Fruit fly (Drosophila melanogaster) whole organism, prepupa: ENCODE measurements around the gene CG13930.
A peak's percentile ranks its signal among the peaks of the same experiment; 100 is the strongest.

ENCODE experiments used
- CG10669 ChIP-seq: fragments of 200-800 bp; sonication (Bioruptor generic); optimal IDR thresholded peaks from 3 replicates; lab custom pipeline; 2018; ENCODE audit warnings: missing biosample characterization, mild to moderate bottlenecking, missing genetic modification characterization, moderate library complexity
- CG11294 ChIP-seq: fragments of 200-800 bp; sonication (Bioruptor generic); IDR thresholded peaks from 2 replicates; pipeline ENCODE4 v1.3.6; 2022; ENCODE audit warnings: missing biosample characterization, missing genetic modification characterization
- CG11762 ChIP-seq: fragments of 200-800 bp; sonication (Bioruptor generic); optimal IDR thresholded peaks from 3 replicates; lab custom pipeline; 2016; ENCODE audit warnings: missing biosample characterization, missing genetic modification characterization; ENCODE audit not compliant: insufficient read depth
- CG16779 ChIP-seq: fragments of 200-800 bp; sonication (Bioruptor generic); optimal IDR thresholded peaks from 3 replicates; lab custom pipeline; 2017; ENCODE audit warnings: missing biosample characterization, mild to moderate bottlenecking, missing genetic modification characterization
- CG32006 ChIP-seq: fragments of 200-800 bp; sonication (Bioruptor generic); optimal IDR thresholded peaks from 3 replicates; lab custom pipeline; 2017; ENCODE audit warnings: missing biosample characterization, mild to moderate bottlenecking, missing genetic modification characterization
- CG34406 ChIP-seq: fragments of 200-800 bp; sonication (Bioruptor generic); optimal IDR thresholded peaks from 3 replicates; lab custom pipeline; 2016; ENCODE audit warnings: missing biosample characterization, missing genetic modification characterization
- CG3919 ChIP-seq: fragments of 200-800 bp; sonication (Bioruptor generic); optimal IDR thresholded peaks from 3 replicates; lab custom pipeline; 2016; ENCODE audit warnings: missing biosample characterization, missing genetic modification characterization
- CG6792 ChIP-seq: fragments of 200-800 bp; sonication (Bioruptor generic); optimal IDR thresholded peaks from 3 replicates; lab custom pipeline; 2016; ENCODE audit warnings: missing biosample characterization, missing genetic modification characterization
- CG6808 ChIP-seq: fragments of 200-800 bp; sonication (Bioruptor generic); optimal IDR thresholded peaks from 3 replicates; lab custom pipeline; 2017; ENCODE audit warnings: missing biosample characterization, missing genetic modification characterization, mild to moderate bottlenecking, moderate library complexity, missing genetic modification reagents
- CG7368 ChIP-seq: fragments of 200-800 bp; sonication (Bioruptor generic); optimal IDR thresholded peaks from 3 replicates; lab custom pipeline; 2016; ENCODE audit warnings: missing biosample characterization, missing genetic modification characterization
- CG8632 ChIP-seq: fragments of 200-800 bp; sonication (Bioruptor generic); optimal IDR thresholded peaks from 3 replicates; lab custom pipeline; 2016; ENCODE audit warnings: missing biosample characterization, missing genetic modification characterization
- CG9139 ChIP-seq: fragments of 200-800 bp; sonication (Bioruptor generic); optimal IDR thresholded peaks from 3 replicates; lab custom pipeline; 2017; ENCODE audit warnings: missing biosample characterization, mild to moderate bottlenecking, missing genetic modification characterization
- Eip75B ChIP-seq: fragments of 200-800 bp; sonication (Bioruptor generic); optimal IDR thresholded peaks from 3 replicates; lab custom pipeline; 2016; ENCODE audit warnings: missing biosample characterization, missing genetic modification characterization
- Ets21C ChIP-seq: fragments of 200-800 bp; sonication (Bioruptor generic); optimal IDR thresholded peaks from 3 replicates; lab custom pipeline; 2016; ENCODE audit warnings: missing biosample characterization, missing genetic modification characterization
- Ets96B ChIP-seq: fragments of 200-800 bp; optimal IDR thresholded peaks from 2 replicates; lab custom pipeline; 2019; ENCODE audit warnings: missing biosample characterization, mild to moderate bottlenecking, missing genetic modification characterization, moderate library complexity
- Gug ChIP-seq: fragments of 200-800 bp; sonication (Bioruptor generic); IDR thresholded peaks from 2 replicates; pipeline ENCODE4 v1.3.6; 2022; ENCODE audit warnings: missing biosample characterization, missing genetic modification characterization
- Hr38 ChIP-seq: sonication (Bioruptor generic); optimal IDR thresholded peaks from 2 replicates; lab custom pipeline; 2016; ENCODE audit warnings: missing biosample characterization, missing genetic modification characterization
- Hr4 ChIP-seq: fragments of 200-800 bp; sonication (Bioruptor generic); optimal IDR thresholded peaks from 3 replicates; lab custom pipeline; 2016; ENCODE audit warnings: missing biosample characterization, missing genetic modification characterization
- Lpt ChIP-seq: fragments of 200-800 bp; sonication (Bioruptor generic); optimal IDR thresholded peaks from 3 replicates; lab custom pipeline; 2016; ENCODE audit warnings: missing biosample characterization, missing genetic modification characterization
- Met ChIP-seq: fragments of 200-800 bp; sonication (Bioruptor generic); optimal IDR thresholded peaks from 3 replicates; lab custom pipeline; 2016; ENCODE audit warnings: missing biosample characterization, missing genetic modification characterization
- Smox ChIP-seq: fragments of 200-800 bp; sonication (Bioruptor generic); optimal IDR thresholded peaks from 3 replicates; lab custom pipeline; 2016; ENCODE audit warnings: missing biosample characterization, missing genetic modification characterization
- Sox102F ChIP-seq: fragments of 200-800 bp; sonication (Bioruptor generic); optimal IDR thresholded peaks from 2 replicates; lab custom pipeline; 2016; ENCODE audit warnings: missing biosample characterization, mild to moderate bottlenecking, missing genetic modification characterization
- achi ChIP-seq: fragments of 200-800 bp; sonication (Bioruptor generic); optimal IDR thresholded peaks from 3 replicates; lab custom pipeline; 2016; ENCODE audit warnings: missing biosample characterization, missing genetic modification characterization
- acj6 ChIP-seq: fragments of 200-800 bp; sonication (Bioruptor generic); optimal IDR thresholded peaks from 3 replicates; lab custom pipeline; 2016; ENCODE audit warnings: missing biosample characterization, missing genetic modification characterization
- cyc ChIP-seq: fragments of 200-800 bp; sonication (Bioruptor generic); optimal IDR thresholded peaks from 3 replicates; lab custom pipeline; 2016; ENCODE audit warnings: missing biosample characterization, missing genetic modification characterization
- dac ChIP-seq: fragments of 200-800 bp; sonication (Bioruptor generic); optimal IDR thresholded peaks from 2 replicates; lab custom pipeline; 2017; ENCODE audit warnings: missing biosample characterization, mild to moderate bottlenecking, missing genetic modification characterization
- dsx ChIP-seq: fragments of 200-800 bp; optimal IDR thresholded peaks from 3 replicates; lab custom pipeline; 2019; ENCODE audit warnings: missing biosample characterization, mild to moderate bottlenecking, missing genetic modification characterization, moderate library complexity; ENCODE audit not compliant: poor library complexity, severe bottlenecking
- eg ChIP-seq: fragments of 200-800 bp; sonication (Bioruptor generic); IDR thresholded peaks from 3 replicates; pipeline ENCODE4 v1.3.6; 2022; ENCODE audit warnings: missing biosample characterization, missing genetic modification characterization
- esn ChIP-seq: fragments of 200-800 bp; sonication (Bioruptor generic); optimal IDR thresholded peaks from 2 replicates; lab custom pipeline; 2016; ENCODE audit warnings: missing biosample characterization, mild to moderate bottlenecking, missing genetic modification characterization, moderate library complexity
- fd59A ChIP-seq: fragments of 200-800 bp; sonication (Bioruptor generic); optimal IDR thresholded peaks from 2 replicates; lab custom pipeline; 2017; ENCODE audit warnings: missing biosample characterization, mild to moderate bottlenecking, missing genetic modification characterization, missing genetic modification reagents
- fkh ChIP-seq: fragments of 200-800 bp; sonication (Bioruptor generic); optimal IDR thresholded peaks from 3 replicates; lab custom pipeline; 2017; ENCODE audit warnings: missing biosample characterization, mild to moderate bottlenecking, missing genetic modification characterization, moderate library complexity
- lz ChIP-seq: fragments of 200-800 bp; sonication (Bioruptor generic); optimal IDR thresholded peaks from 3 replicates; lab custom pipeline; 2016; ENCODE audit warnings: missing biosample characterization, missing genetic modification characterization
- pdm3 ChIP-seq: fragments of 200-800 bp; sonication (Bioruptor generic); optimal IDR thresholded peaks from 3 replicates; lab custom pipeline; 2016; ENCODE audit warnings: missing biosample characterization, missing genetic modification characterization
- salr ChIP-seq, 2 experiments: fragments of 200-800 bp; sonication (Bioruptor generic); optimal IDR thresholded peaks; 3 replicates each; lab custom pipeline; 2016 to 2018; ENCODE audit warnings: missing biosample characterization in 2 of 2, missing genetic modification characterization in 2 of 2, mild to moderate bottlenecking in 1 of 2
- ss ChIP-seq, 2 experiments: fragments of 200-800 bp; sonication (Bioruptor generic); optimal IDR thresholded peaks; 2 replicates in 1 of 2; 3 replicates in 1 of 2; lab custom pipeline; 2017 to 2018; ENCODE audit warnings: mild to moderate bottlenecking in 2 of 2, missing biosample characterization in 2 of 2, missing genetic modification characterization in 2 of 2, moderate library complexity in 1 of 2
- vri ChIP-seq: fragments of 200-800 bp; sonication (Bioruptor generic); optimal IDR thresholded peaks from 3 replicates; lab custom pipeline; 2016; ENCODE audit warnings: missing biosample characterization, mild to moderate bottlenecking, missing genetic modification characterization

CG13930 gene

DNA sequence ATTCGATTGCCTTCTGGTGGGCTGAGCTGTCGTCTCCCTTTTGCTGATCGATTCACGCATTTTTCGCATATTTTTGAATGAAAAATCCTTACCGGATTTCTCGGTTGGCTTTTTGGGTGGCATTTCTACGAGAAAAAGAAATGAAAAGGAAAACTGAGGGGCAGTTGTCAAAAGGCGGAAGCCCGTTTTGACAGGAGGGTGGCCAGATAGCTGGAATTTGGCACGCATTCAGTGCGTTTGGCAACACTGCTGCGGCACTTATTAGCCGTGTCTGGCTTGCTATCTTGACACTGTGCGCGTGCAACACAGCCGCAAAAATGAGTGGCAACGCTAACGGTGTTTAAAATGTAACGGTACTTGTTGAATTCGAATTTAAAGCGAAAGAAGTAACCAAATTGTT, 4.0 kb downstream of the CG13930 start, which contains the start of gene RpL23A (continued):
- peak; percentile 57 for TF ChIP-seq CG11762 (GFP tag; lab: Kevin White, UChicago)
- TF ChIP-seq CG6808 (GFP tag; lab: Kevin White, UChicago): no peak
- peak; percentile 85 for TF ChIP-seq CG7368 (GFP tag; lab: Kevin White, UChicago)
- TF ChIP-seq Ets21C: peak; percentile 74
- peak; percentile 77 for TF ChIP-seq CG9139 (GFP tag; lab: Kevin White, UChicago)
- TF ChIP-seq Lpt: no peak
- peak; percentile 94 for TF ChIP-seq cyc
- peak; percentile 62 for TF ChIP-seq dac

dm6 chr3L:1667423-1667822, 5.1 kb downstream of the CG13930 start:
- TF ChIP-seq ss (GFP tag; optimal IDR thresholded peaks at IDR 0.05; lab: Kevin White, UChicago): no peak
- TF ChIP-seq pdm3 (GFP tag; lab: Kevin White, UChicago): no peak
- TF ChIP-seq CG16779: no peak
- no peak for TF ChIP-seq vri
- no peak for TF ChIP-seq CG11294 (GFP tag; lab: Robert Waterston, UW)
- TF ChIP-seq CG6808 (GFP tag; lab: Kevin White, UChicago): no peak
- TF ChIP-seq Met: no peak
- no peak for TF ChIP-seq Hr4 (GFP tag; lab: Kevin White, UChicago)
- no peak for TF ChIP-seq fd59A (GFP tag; lab: Kevin White, UChicago)
- no peak for TF ChIP-seq fkh (GFP tag; lab: Kevin White, UChicago)
- TF ChIP-seq achi (GFP tag; lab: Kevin White, UChicago): no peak
- no peak for TF ChIP-seq Sox102F (GFP tag; lab: Kevin White, UChicago)
- TF ChIP-seq salr (GFP tag; optimal IDR thresholded peaks at IDR 0.05; lab: Kevin White, UChicago): no peak
- TF ChIP-seq acj6: no peak

DNA sequence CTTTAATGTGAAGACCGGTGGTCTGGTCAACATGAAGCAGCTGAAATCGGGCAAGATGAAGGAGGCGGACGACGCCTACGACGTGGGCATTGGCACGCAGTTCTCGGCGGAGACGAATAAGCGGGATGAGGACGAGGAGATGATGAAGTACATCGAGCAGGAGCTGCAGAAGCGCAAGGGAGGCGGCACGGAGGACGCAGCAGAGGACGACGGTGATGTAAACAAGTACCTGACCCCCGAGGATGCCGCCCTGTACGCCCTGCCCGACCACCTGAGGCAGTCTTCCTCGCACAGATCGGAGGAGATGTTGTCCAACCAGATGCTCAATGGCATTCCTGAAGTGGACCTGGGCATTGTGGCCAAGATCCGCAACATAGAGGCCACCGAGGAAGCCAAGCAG, 7.0 kb downstream of the CG13930 start:
- TF ChIP-seq CG7368 (GFP tag; lab: Kevin White, UChicago) (no peak), Ets21C (no peak), vri (no peak), CG34406 (GFP tag; lab: Kevin White, UChicago) (no peak), Eip75B (GFP tag; lab: Kevin White, UChicago) (no peak), salr (GFP tag; optimal IDR thresholded peaks at IDR 0.05; lab: Kevin White, UChicago) (no peak), dsx (GFP tag; lab: Kevin White, UChicago) (no peak)

dm6 chr3L:1664876-1665275, 7.7 kb downstream of the CG13930 start, which contains the start of the genes Srrm234 and CG7974:
Gene Srrm234 (minus strand): TSS chr3L:1665064.
Gene CG7974 (plus strand): TSS chr3L:1665138.
- TF ChIP-seq achi (GFP tag; lab: Kevin White, UChicago) (peak; percentile 93), CG8632 (GFP tag; lab: Kevin White, UChicago) (no peak)

- TF ChIP-seq lz (GFP tag; lab: Kevin White, UChicago) (no peak), eg (GFP tag; lab: Robert Waterston, UW) (no peak), Sox102F (GFP tag; lab: Kevin White, UChicago) (no peak), Hr4 (GFP tag; lab: Kevin White, UChicago) (no peak), Smox (no peak), CG32006 (GFP tag; lab: Kevin White, UChicago) (no peak), Ets96B (tag; lab: Kevin White, UChicago) (no peak), esn (GFP tag; lab: Kevin White, UChicago) (no peak), Gug (GFP tag; lab: Robert Waterston, UW) (no peak), CG6792 (GFP tag; lab: Kevin White, UChicago) (no peak), achi (GFP tag; lab: Kevin White, UChicago) (no peak), CG10669 (GFP tag; lab: Kevin White, UChicago) (no peak), CG3919 (GFP tag; lab: Kevin White, UChicago) (no peak), acj6 (no peak), Hr38 (GFP tag; lab: Kevin White, UChicago) (no peak)
Observed at dm6 chr3L:1664205-1664604, 8.3 kb downstream of the CG13930 start.
